Fruit fly (Drosophila melanogaster): ENCODE results near the gene mex1.

dm6 chr3L:15527416-15527815, 8.0 kb upstream of the mex1 start, which contains the start of gene CG42729:
- TF ChIP-seq CG8478 (optimal IDR thresholded peaks at IDR 0.05) (no peak), CTCF (optimal IDR thresholded peaks at IDR 0.05) (no peak)
